Fruit fly (Drosophila melanogaster) whole organism, embryonic: ENCODE measurements around the gene CG14805.
A peak's percentile ranks its signal among the peaks of the same experiment; 100 is the strongest.

Source experiments
- Adf1 ChIP-seq: fragments of 200-800 bp; sonication (Bioruptor generic); IDR thresholded peaks from 2 replicates; pipeline ENCODE4 v1.3.6; 2022; ENCODE audit warnings: missing biosample characterization, missing genetic modification characterization
- Antp ChIP-seq: fragments of 200-800 bp; sonication (Bioruptor generic); optimal IDR thresholded peaks from 3 replicates; lab custom pipeline; 2016; ENCODE audit warnings: missing biosample characterization, missing genetic modification characterization
- C15 ChIP-seq: fragments of 200-800 bp; sonication (Bioruptor generic); IDR thresholded peaks from 3 replicates; pipeline ENCODE4 v1.3.6; 2022; ENCODE audit warnings: missing biosample characterization, missing genetic modification characterization
- CG10274 ChIP-seq: fragments of 200-800 bp; sonication (Bioruptor generic); optimal IDR thresholded peaks from 3 replicates; lab custom pipeline; 2017; ENCODE audit warnings: missing biosample characterization, mild to moderate bottlenecking, missing genetic modification characterization
- CG11398 ChIP-seq: fragments of 200-800 bp; sonication (Bioruptor generic); optimal IDR thresholded peaks from 2 replicates; lab custom pipeline; 2016; ENCODE audit warnings: missing biosample characterization, missing genetic modification characterization
- CG11695 ChIP-seq: fragments of 200-800 bp; sonication (Bioruptor generic); IDR thresholded peaks from 3 replicates; pipeline ENCODE4 v1.3.6; 2022; ENCODE audit warnings: missing biosample characterization, missing genetic modification characterization
- CG11723 ChIP-seq: fragments of 200-800 bp; sonication (Bioruptor generic); optimal IDR thresholded peaks from 2 replicates; lab custom pipeline; 2017; ENCODE audit warnings: missing biosample characterization, mild to moderate bottlenecking, missing genetic modification characterization
- CG12219 ChIP-seq: fragments of 200-800 bp; sonication (Bioruptor generic); optimal IDR thresholded peaks from 3 replicates; lab custom pipeline; 2018; ENCODE audit warnings: missing biosample characterization, mild to moderate bottlenecking, missing genetic modification characterization
- CG12659 ChIP-seq: fragments of 200-800 bp; sonication (Bioruptor generic); optimal IDR thresholded peaks from 3 replicates; lab custom pipeline; 2017; ENCODE audit warnings: mild to moderate bottlenecking, missing biosample characterization, missing genetic modification reagents, missing genetic modification characterization
- CG13894 ChIP-seq: fragments of 200-800 bp; sonication (Bioruptor generic); optimal IDR thresholded peaks from 3 replicates; lab custom pipeline; 2018; ENCODE audit warnings: missing biosample characterization, mild to moderate bottlenecking, missing genetic modification characterization, moderate library complexity
- CG14050 ChIP-seq: fragments of 200-800 bp; sonication (Bioruptor generic); IDR thresholded peaks from 3 replicates; pipeline ENCODE4 v1.3.6; 2022; ENCODE audit warnings: missing biosample characterization, missing genetic modification characterization
- CG15514 ChIP-seq: fragments of 200-800 bp; sonication (Bioruptor generic); optimal IDR thresholded peaks from 3 replicates; lab custom pipeline; 2017; ENCODE audit warnings: missing biosample characterization, missing genetic modification characterization, mild to moderate bottlenecking, moderate library complexity, missing genetic modification reagents
- CG15601 ChIP-seq: fragments of 200-800 bp; sonication (Bioruptor generic); optimal IDR thresholded peaks from 3 replicates; lab custom pipeline; 2019; ENCODE audit warnings: missing biosample characterization, mild to moderate bottlenecking, missing genetic modification characterization, moderate library complexity
- CG1647 ChIP-seq: fragments of 200-800 bp; sonication (Bioruptor generic); optimal IDR thresholded peaks from 3 replicates; lab custom pipeline; 2016; ENCODE audit warnings: missing biosample characterization, missing genetic modification characterization
- CG16863 ChIP-seq: fragments of 200-800 bp; sonication (Bioruptor generic); optimal IDR thresholded peaks from 3 replicates; lab custom pipeline; 2016; ENCODE audit warnings: missing biosample characterization, missing genetic modification characterization
- CG17385 ChIP-seq: fragments of 200-800 bp; sonication (Bioruptor generic); optimal IDR thresholded peaks from 3 replicates; lab custom pipeline; 2018; ENCODE audit warnings: missing biosample characterization, mild to moderate bottlenecking, missing genetic modification characterization
- CG17612 ChIP-seq: fragments of 200-800 bp; sonication (Bioruptor generic); IDR thresholded peaks from 2 replicates; pipeline ENCODE4 v1.3.6; 2022; ENCODE audit warnings: missing biosample characterization, missing genetic modification characterization
- CG1792 ChIP-seq: fragments of 200-800 bp; sonication (Bioruptor generic); optimal IDR thresholded peaks from 2 replicates; lab custom pipeline; 2016; ENCODE audit warnings: missing biosample characterization, missing genetic modification characterization
- CG2678 ChIP-seq: fragments of 200-800 bp; sonication (Bioruptor generic); optimal IDR thresholded peaks from 3 replicates; lab custom pipeline; 2019; ENCODE audit warnings: missing biosample characterization, mild to moderate bottlenecking, missing genetic modification characterization, moderate library complexity
- CG31388 ChIP-seq: fragments of 200-800 bp; sonication (Bioruptor generic); optimal IDR thresholded peaks from 2 replicates; lab custom pipeline; 2016; ENCODE audit warnings: missing biosample characterization, missing genetic modification characterization
- CG6254 ChIP-seq: fragments of 200-800 bp; sonication (Bioruptor generic); optimal IDR thresholded peaks from 3 replicates; lab custom pipeline; 2017; ENCODE audit warnings: mild to moderate bottlenecking, missing biosample characterization, missing genetic modification reagents, missing genetic modification characterization
- CG7928 ChIP-seq: fragments of 200-800 bp; sonication (Bioruptor generic); optimal IDR thresholded peaks from 2 replicates; lab custom pipeline; 2017; ENCODE audit warnings: missing biosample characterization, mild to moderate bottlenecking, missing genetic modification characterization
- CG8478 ChIP-seq: fragments of >200 bp; optimal IDR thresholded peaks from 2 replicates; lab custom pipeline; 2018
- CG9215 ChIP-seq: fragments of 200-800 bp; sonication (Bioruptor generic); IDR thresholded peaks from 2 replicates; pipeline ENCODE4 v1.3.6; 2022; ENCODE audit warnings: missing biosample characterization, missing genetic modification characterization
- CG9609 ChIP-seq: fragments of 200-800 bp; sonication (Bioruptor generic); optimal IDR thresholded peaks from 3 replicates; lab custom pipeline; 2016; ENCODE audit warnings: missing biosample characterization, missing genetic modification characterization
- CG9876 ChIP-seq: fragments of 200-800 bp; sonication (Bioruptor generic); optimal IDR thresholded peaks from 2 replicates; lab custom pipeline; 2016; ENCODE audit warnings: missing biosample characterization, missing genetic modification characterization
- CHES-1-like ChIP-seq: fragments of 200-800 bp; sonication (Bioruptor generic); optimal IDR thresholded peaks from 2 replicates; lab custom pipeline; 2016; ENCODE audit warnings: missing biosample characterization, missing genetic modification characterization
- D ChIP-seq, 2 experiments: fragments of 200-800 bp in 1 of 2; fragments of >200 bp in 1 of 2; sonication (Bioruptor generic) in 1 of 2; optimal IDR thresholded peaks; 2 replicates in 1 of 2; 3 replicates in 1 of 2; lab custom pipeline; 2017; ENCODE audit warnings: mild to moderate bottlenecking in 1 of 2, missing biosample characterization in 1 of 2, missing genetic modification characterization in 1 of 2, missing genetic modification reagents in 1 of 2
- Dbx ChIP-seq: fragments of 200-800 bp; sonication (Bioruptor generic); IDR thresholded peaks from 3 replicates; pipeline ENCODE4 v1.3.6; 2022; ENCODE audit warnings: missing biosample characterization, missing genetic modification characterization
- Dek ChIP-seq: fragments of 200-800 bp; sonication (Bioruptor generic); optimal IDR thresholded peaks from 3 replicates; lab custom pipeline; 2019; ENCODE audit warnings: missing biosample characterization, mild to moderate bottlenecking, missing genetic modification characterization, moderate library complexity
- Dll ChIP-seq: fragments of 200-800 bp; sonication (Bioruptor generic); IDR thresholded peaks from 4 replicates; pipeline ENCODE4 v1.3.6; 2022; ENCODE audit warnings: missing biosample characterization, missing genetic modification characterization; ENCODE audit not compliant: partially characterized antibody
- Meics ChIP-seq: fragments of 200-800 bp; sonication (Bioruptor generic); optimal IDR thresholded peaks from 2 replicates; lab custom pipeline; 2017; ENCODE audit warnings: missing biosample characterization, mild to moderate bottlenecking, missing genetic modification characterization
- Opbp ChIP-seq: fragments of 200-800 bp; sonication (Bioruptor generic); IDR thresholded peaks from 3 replicates; pipeline ENCODE4 v1.3.6; 2022; ENCODE audit warnings: missing biosample characterization, missing genetic modification characterization; ENCODE audit not compliant: partially characterized antibody
- Pdp1 ChIP-seq, 2 experiments: fragments of 200-800 bp; sonication (Bioruptor generic); optimal IDR thresholded peaks; 3 replicates each; lab custom pipeline; 2016; ENCODE audit warnings: missing biosample characterization in 2 of 2, missing genetic modification characterization in 2 of 2, mild to moderate bottlenecking in 1 of 2, moderate library complexity in 1 of 2
- Side ChIP-seq: fragments of 200-800 bp; sonication (Bioruptor generic); optimal IDR thresholded peaks from 2 replicates; lab custom pipeline; 2016; ENCODE audit warnings: missing biosample characterization, missing genetic modification characterization
- Sry-δ ChIP-seq: fragments of 200-800 bp; sonication (Bioruptor generic); optimal IDR thresholded peaks from 2 replicates; lab custom pipeline; 2016; ENCODE audit warnings: missing biosample characterization, missing genetic modification characterization
- caup ChIP-seq: fragments of 200-800 bp; sonication (Bioruptor generic); optimal IDR thresholded peaks from 3 replicates; lab custom pipeline; 2017; ENCODE audit warnings: missing biosample characterization, mild to moderate bottlenecking, missing genetic modification characterization, moderate library complexity; ENCODE audit not compliant: severe bottlenecking
- fd102C ChIP-seq: fragments of 200-800 bp; sonication (Bioruptor generic); optimal IDR thresholded peaks from 2 replicates; lab custom pipeline; 2018; ENCODE audit warnings: missing biosample characterization, mild to moderate bottlenecking, missing genetic modification characterization, moderate library complexity
- gce ChIP-seq: fragments of 200-800 bp; sonication (Bioruptor generic); IDR thresholded peaks from 3 replicates; pipeline ENCODE4 v1.3.6; 2022; ENCODE audit warnings: missing biosample characterization, missing genetic modification characterization
- gfzf ChIP-seq: fragments of 200-800 bp; sonication (Bioruptor generic); optimal IDR thresholded peaks from 2 replicates; lab custom pipeline; 2016; ENCODE audit warnings: missing biosample characterization, mild to moderate bottlenecking, missing genetic modification characterization, moderate library complexity
- insv ChIP-seq, 2 experiments: fragments of 200-800 bp; sonication (Bioruptor generic); optimal IDR thresholded peaks; 3 replicates each; lab custom pipeline; 2016 to 2018; ENCODE audit warnings: missing biosample characterization in 2 of 2, missing genetic modification characterization in 2 of 2
- org-1 ChIP-seq: fragments of 200-800 bp; sonication (Bioruptor generic); optimal IDR thresholded peaks from 2 replicates; lab custom pipeline; 2017; ENCODE audit warnings: missing biosample characterization, missing genetic modification characterization
- pnt ChIP-seq: fragments of 200-800 bp; sonication (Bioruptor generic); optimal IDR thresholded peaks from 3 replicates; lab custom pipeline; 2016; ENCODE audit warnings: missing biosample characterization, missing genetic modification characterization
- sens ChIP-seq: fragments of 200-800 bp; sonication (Bioruptor generic); peaks from one replicate; lab custom pipeline; 2016; ENCODE audit warnings: missing biosample characterization, missing genetic modification characterization
- so ChIP-seq: fragments of 200-800 bp; sonication (Bioruptor generic); IDR thresholded peaks from 3 replicates; pipeline ENCODE4 v1.3.6; 2022; ENCODE audit warnings: missing biosample characterization, missing genetic modification characterization
- tap ChIP-seq: fragments of 200-800 bp; optimal IDR thresholded peaks from 3 replicates; lab custom pipeline; 2019; ENCODE audit warnings: missing biosample characterization, mild to moderate bottlenecking, missing genetic modification characterization, moderate library complexity
- tgo ChIP-seq: fragments of 200-800 bp; sonication (Bioruptor generic); IDR thresholded peaks from 3 replicates; pipeline ENCODE4 v1.3.6; 2022; ENCODE audit warnings: missing biosample characterization, missing genetic modification characterization
- tin ChIP-seq: fragments of 200-800 bp; sonication (Bioruptor generic); optimal IDR thresholded peaks from 3 replicates; lab custom pipeline; 2016; ENCODE audit warnings: missing biosample characterization, missing genetic modification characterization
- wor ChIP-seq: fragments of 200-800 bp; sonication (Bioruptor generic); IDR thresholded peaks from 2 replicates; pipeline ENCODE4 v1.3.6; 2022; ENCODE audit warnings: missing biosample characterization, missing genetic modification characterization
- yki ChIP-seq: fragments of >200 bp; optimal IDR thresholded peaks from 3 replicates; lab custom pipeline; 2018

Gene CG14805

dm6 chrX:1907727-1908264, 30.7 kb downstream of the CG14805 start, which contains the start of gene mip130 (continued):
- TF ChIP-seq wor (GFP tag; lab: Robert Waterston, UW), result no peak
- peak; percentile 57 for TF ChIP-seq Meics (GFP tag; lab: Kevin White, UChicago)
- TF ChIP-seq Dll (GFP tag; lab: Robert Waterston, UW), result peak; percentile 82; the same call in 3 of the 4 replicates
- TF ChIP-seq CG2678 (tag; lab: Kevin White, UChicago), result peak; percentile 62
- no peak for TF ChIP-seq org-1 (GFP tag; lab: Kevin White, UChicago)
- no peak for TF ChIP-seq tin (GFP tag; lab: Kevin White, UChicago)
- TF ChIP-seq CG8478 (lab: Kevin White, UChicago), result no peak
- peak; percentile 43 for TF ChIP-seq Dek (tag; lab: Kevin White, UChicago)
- TF ChIP-seq CG7928, result no peak
- TF ChIP-seq CG17385 (GFP tag; lab: Kevin White, UChicago), result peak; percentile 50
- TF ChIP-seq Opbp (GFP tag; lab: Robert Waterston, UW), result peak; percentile 44; the same call in 1 of the 3 replicates
- no peak for TF ChIP-seq Adf1
- TF ChIP-seq CHES-1-like (GFP tag; lab: Kevin White, UChicago), result no peak
- peak; percentile 89 for TF ChIP-seq Sry-δ (GFP tag; lab: Kevin White, UChicago)
- 0 out of 3 replicates have a peak, but pooled peaks have one; percentile 27 for TF ChIP-seq CG14050 (GFP tag; lab: Robert Waterston, UW)
- no peak for TF ChIP-seq gce (GFP tag; lab: Robert Waterston, UW)
- TF ChIP-seq tap (tag; lab: Kevin White, UChicago), result no peak
- TF ChIP-seq CG9609, result no peak
- peak; percentile 5 for TF ChIP-seq CG11723
- TF ChIP-seq sens, result peak; percentile 88
- no peak for TF ChIP-seq Side
- TF ChIP-seq CG16863, result no peak
- TF ChIP-seq CG12219 (GFP tag; lab: Kevin White, UChicago), result peak; percentile 41
- peak; percentile 21 to 40 for TF ChIP-seq Pdp1 (GFP tag; optimal IDR thresholded peaks at IDR 0.05; lab: Kevin White, UChicago)
- TF ChIP-seq D (optimal IDR thresholded peaks at IDR 0.05; lab: Kevin White, UChicago), result no peak
- TF ChIP-seq D (GFP tag; optimal IDR thresholded peaks at IDR 0.05; lab: Kevin White, UChicago), result no peak
- no peak for TF ChIP-seq so (GFP tag; lab: Robert Waterston, UW)
- no peak for TF ChIP-seq CG11695 (GFP tag; lab: Robert Waterston, UW)
- no peak for TF ChIP-seq Dbx (GFP tag; lab: Robert Waterston, UW)
- peak; percentile 36; the same call in 1 of the 3 replicates for TF ChIP-seq tgo (GFP tag; lab: Robert Waterston, UW)
- peak; percentile 23 for TF ChIP-seq gfzf
- TF ChIP-seq CG31388 (GFP tag; lab: Kevin White, UChicago), result no peak
- TF ChIP-seq CG13894, result no peak
- peak in 1 of 2 experiments; percentile 14 for TF ChIP-seq insv (GFP tag; optimal IDR thresholded peaks at IDR 0.05; lab: Kevin White, UChicago)
- peak; percentile 36 for TF ChIP-seq caup (GFP tag; lab: Kevin White, UChicago)
- TF ChIP-seq fd102C (GFP tag; lab: Kevin White, UChicago), result no peak
- TF ChIP-seq CG10274 (GFP tag; lab: Kevin White, UChicago), result peak; percentile 99
- no peak for TF ChIP-seq CG6254 (GFP tag; lab: Kevin White, UChicago)
- TF ChIP-seq C15 (GFP tag; lab: Robert Waterston, UW), result no peak
- no peak for TF ChIP-seq CG15601 (tag; lab: Kevin White, UChicago)
- TF ChIP-seq CG1647 (GFP tag; lab: Kevin White, UChicago), result peak; percentile 5
- TF ChIP-seq yki (lab: Kevin White, UChicago), result no peak
- TF ChIP-seq CG17612 (GFP tag; lab: Robert Waterston, UW), result no peak
- TF ChIP-seq CG15514 (GFP tag; lab: Kevin White, UChicago), result no peak
- 0 out of 2 replicates have a peak, but pooled peaks have one; percentile 32 for TF ChIP-seq CG9215 (GFP tag; lab: Robert Waterston, UW)
- peak; percentile 69 for TF ChIP-seq CG12659 (GFP tag; lab: Kevin White, UChicago)
- peak; percentile 46 for TF ChIP-seq pnt
- no peak for TF ChIP-seq CG9876 (GFP tag; lab: Kevin White, UChicago)
- no peak for TF ChIP-seq CG1792 (GFP tag; lab: Kevin White, UChicago)
- peak; percentile 47 for TF ChIP-seq Antp
- no peak for TF ChIP-seq CG11398 (GFP tag; lab: Kevin White, UChicago)
